Worm (Caenorhabditis elegans): Measurements from ENCODE around the gene F17C11.22.

The F17C11.22 gene

DNA sequence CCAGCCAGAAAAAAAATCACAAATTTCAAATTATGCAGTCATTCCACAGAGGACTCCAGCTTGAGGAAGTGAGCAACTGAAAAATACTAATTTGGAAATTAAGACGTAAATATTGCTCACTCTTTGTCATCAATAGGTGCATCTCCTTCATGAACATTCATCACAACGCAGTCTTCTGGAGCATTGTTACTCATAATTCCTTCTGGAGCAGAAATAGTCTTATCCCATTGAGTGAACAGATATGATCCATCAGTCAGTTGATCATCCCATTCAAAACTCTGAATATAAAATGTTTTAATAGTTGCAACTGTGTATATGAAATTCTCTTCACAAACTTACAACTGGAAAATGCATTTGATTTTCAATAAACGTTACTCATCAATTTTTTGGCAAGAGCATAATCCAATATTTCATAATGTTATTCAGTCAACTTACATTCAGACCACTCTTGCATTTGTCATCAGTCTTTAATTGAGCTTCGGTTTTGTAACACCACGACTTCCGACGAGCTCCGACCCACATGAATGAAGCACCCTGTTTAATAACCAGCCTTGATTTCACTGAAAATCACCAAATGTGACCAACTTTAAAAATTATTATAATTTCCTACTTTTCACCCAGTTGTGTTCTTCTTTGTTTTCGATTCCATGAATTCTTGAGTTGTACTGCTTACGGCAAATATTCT is 16.4 kb downstream of the F17C11.22 start:
- TF ChIP-seq nhr-10 (tag; optimal IDR thresholded peaks at IDR 0.05) (no peak), lin-39 (tag; optimal IDR thresholded peaks at IDR 0.05) (no peak), lsy-2 (tag; optimal IDR thresholded peaks at IDR 0.05) (peak in 1 of 2 experiments; percentile 40), nhr-25 (tag; optimal IDR thresholded peaks at IDR 0.05) (peak; percentile 29), sma-9 (GFP tag; optimal IDR thresholded peaks at IDR 0.05) (peak; percentile 20), sma-9 (tag; optimal IDR thresholded peaks at IDR 0.05) (no peak), nhr-6 (tag; optimal IDR thresholded peaks at IDR 0.05) (peak; percentile 32), blmp-1 (tag; optimal IDR thresholded peaks at IDR 0.05; ENCODE audit: insufficient read depth) (peak; percentile 9), Y55F3AM.14 (GFP tag; optimal IDR thresholded peaks at IDR 0.05) (peak; percentile 21), ceh-16 (tag; optimal IDR thresholded peaks at IDR 0.05) (no peak), ZK546.5 (tag; optimal IDR thresholded peaks at IDR 0.05) (no peak), ceh-82 (tag; optimal IDR thresholded peaks at IDR 0.05) (no peak), unc-62 (GFP tag; optimal IDR thresholded peaks at IDR 0.05) (no peak), ztf-11 (tag; optimal IDR thresholded peaks at IDR 0.05) (no peak), peb-1 (tag; optimal IDR thresholded peaks at IDR 0.05) (no peak), mdl-1 (tag; optimal IDR thresholded peaks at IDR 0.05) (no peak), mbf-1 (tag; optimal IDR thresholded peaks at IDR 0.05) (no peak), C34F6.9 (tag; optimal IDR thresholded peaks at IDR 0.05) (no peak), ztf-4 (tag; optimal IDR thresholded peaks at IDR 0.05) (peak; percentile 60), sem-4 (tag; optimal IDR thresholded peaks at IDR 0.05) (no peak), R02D3.7 (tag; optimal IDR thresholded peaks at IDR 0.05) (no peak), lin-13 (GFP tag; optimal IDR thresholded peaks at IDR 0.05) (peak; percentile 25), ama-1 (optimal IDR thresholded peaks at IDR 0.05) (peak; percentile 74), skn-1 (tag; optimal IDR thresholded peaks at IDR 0.05) (no peak)

DNA sequence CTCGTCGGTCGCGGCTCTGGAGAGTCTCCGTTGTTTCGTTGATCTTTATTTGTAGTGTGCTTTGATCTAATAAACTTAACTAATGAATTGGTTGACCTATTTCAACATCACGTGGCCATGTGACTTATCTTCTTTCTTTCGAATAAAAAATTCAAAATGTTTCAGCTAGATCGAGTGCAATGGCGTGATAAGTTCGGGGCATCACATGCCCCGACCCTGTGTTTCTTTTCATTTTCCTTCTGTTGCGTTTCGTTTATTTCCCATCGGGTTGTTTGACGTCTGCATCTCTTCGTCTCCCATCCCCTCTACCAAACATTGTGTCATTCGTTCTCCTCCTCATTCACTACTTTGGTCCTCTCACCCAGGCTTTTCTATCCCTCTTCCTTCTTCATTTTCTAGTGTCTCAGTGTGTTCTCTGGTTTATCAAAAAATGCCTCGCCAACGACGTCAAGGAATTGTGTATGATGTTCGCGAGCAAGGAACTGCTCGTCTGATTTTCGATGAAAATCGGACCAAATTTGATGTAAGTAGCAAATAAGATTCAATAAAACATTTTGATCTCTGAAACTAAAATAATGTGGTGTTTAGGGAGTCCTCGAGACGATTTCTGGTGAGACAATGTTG is 18.2 kb downstream of the F17C11.22 start, which contains the start of gene F17C11.4:
Gene F17C11.4 (plus strand): TSS at position 206 of the 624 bp plus-strand sequence.
- TF ChIP-seq lin-39 (tag; optimal IDR thresholded peaks at IDR 0.05) (no peak), nhr-25 (tag; optimal IDR thresholded peaks at IDR 0.05) (peak; percentile 90), lin-13 (GFP tag; optimal IDR thresholded peaks at IDR 0.05) (peak; percentile 59), C34F6.9 (tag; optimal IDR thresholded peaks at IDR 0.05) (peak; percentile 85), zag-1 (tag; optimal IDR thresholded peaks at IDR 0.05) (peak; percentile 54), Y55F3AM.14 (GFP tag; optimal IDR thresholded peaks at IDR 0.05) (peak; percentile 86), sma-3 (GFP tag; optimal IDR thresholded peaks at IDR 0.05) (peak; percentile 75), ama-1 (optimal IDR thresholded peaks at IDR 0.05) (peak; percentile 88), lin-11 (tag; optimal IDR thresholded peaks at IDR 0.05) (no peak), nhr-237 (tag; optimal IDR thresholded peaks at IDR 0.05) (no peak), ceh-16 (tag; optimal IDR thresholded peaks at IDR 0.05) (no peak), mdl-1 (tag; optimal IDR thresholded peaks at IDR 0.05) (peak; percentile 28 to 85), unc-39 (tag; optimal IDR thresholded peaks at IDR 0.05) (no peak), ztf-1 (GFP tag; conservative IDR thresholded peaks at IDR 0.05) (no peak), R02D3.7 (tag; optimal IDR thresholded peaks at IDR 0.05) (no peak), elt-1 (tag; optimal IDR thresholded peaks at IDR 0.05) (no peak), dmd-4 (tag; optimal IDR thresholded peaks at IDR 0.05) (no peak), nhr-21 (tag; optimal IDR thresholded peaks at IDR 0.05) (peak; percentile 81), nhr-23 (tag; optimal IDR thresholded peaks at IDR 0.05) (no peak), sem-4 (tag; optimal IDR thresholded peaks at IDR 0.05) (peak; percentile 70), elt-3 (tag; optimal IDR thresholded peaks at IDR 0.05) (no peak), egl-27 (tag; optimal IDR thresholded peaks at IDR 0.05) (peak; percentile 49), mbf-1 (tag; optimal IDR thresholded peaks at IDR 0.05) (no peak), snpc-4 (tag; optimal IDR thresholded peaks at IDR 0.05) (peak; percentile 48), ztf-4 (tag; optimal IDR thresholded peaks at IDR 0.05) (peak; percentile 88), mab-5 (tag; optimal IDR thresholded peaks at IDR 0.05) (peak; percentile 39), nhr-129 (tag; optimal IDR thresholded peaks at IDR 0.05) (peak; percentile 96), nhr-6 (tag; optimal IDR thresholded peaks at IDR 0.05) (peak; percentile 72), nhr-77 (tag; optimal IDR thresholded peaks at IDR 0.05) (no peak), nhr-12 (tag; optimal IDR thresholded peaks at IDR 0.05) (no peak), nhr-10 (tag; optimal IDR thresholded peaks at IDR 0.05) (no peak), lsy-2 (tag; optimal IDR thresholded peaks at IDR 0.05) (peak in 1 of 2 experiments; percentile 84), skn-1 (tag; optimal IDR thresholded peaks at IDR 0.05) (no peak), blmp-1 (tag; optimal IDR thresholded peaks at IDR 0.05; ENCODE audit: insufficient read depth) (peak; percentile 76), ceh-82 (tag; optimal IDR thresholded peaks at IDR 0.05) (no peak), sma-9 (GFP tag; optimal IDR thresholded peaks at IDR 0.05) (peak; percentile 96), sma-9 (tag; optimal IDR thresholded peaks at IDR 0.05) (no peak), ZK546.5 (tag; optimal IDR thresholded peaks at IDR 0.05) (no peak), crh-2 (tag; optimal IDR thresholded peaks at IDR 0.05) (peak; percentile 57), unc-62 (GFP tag; optimal IDR thresholded peaks at IDR 0.05) (no peak), nhr-11 (tag; optimal IDR thresholded peaks at IDR 0.05) (no peak), ztf-11 (tag; optimal IDR thresholded peaks at IDR 0.05) (no peak), peb-1 (tag; optimal IDR thresholded peaks at IDR 0.05) (no peak), unc-55 (GFP tag; optimal IDR thresholded peaks at IDR 0.05) (peak; percentile 4), alr-1 (tag; optimal IDR thresholded peaks at IDR 0.05) (no peak), fos-1 (tag; optimal IDR thresholded peaks at IDR 0.05) (peak; percentile 66), aly-2 (tag; optimal IDR thresholded peaks at IDR 0.05) (no peak)

Measured in whole organism, L2 larva.